Fruit fly (Drosophila melanogaster) Kc167 (cell line): Measurements from ENCODE around the gene CG32281.

ENCODE experiments used
- Myc ChIP-seq: fragments of >200 bp; optimal IDR thresholded peaks from 2 replicates; lab custom pipeline; 2017; ENCODE audit warnings: missing external identifiers
- Sin3A ChIP-seq: fragments of >200 bp; optimal IDR thresholded peaks from 2 replicates; lab custom pipeline; 2018; ENCODE audit warnings: missing external identifiers
- h ChIP-seq: fragments of >200 bp; optimal IDR thresholded peaks from 3 replicates; lab custom pipeline; 2018; ENCODE audit warnings: missing external identifiers
- insv ChIP-seq: fragments of >200 bp; optimal IDR thresholded peaks from 3 replicates; lab custom pipeline; 2018; ENCODE audit warnings: missing external identifiers
- psq ChIP-seq: fragments of >200 bp; optimal IDR thresholded peaks from 2 replicates; lab custom pipeline; 2017; ENCODE audit warnings: missing external identifiers
- ttk ChIP-seq: sonication (Bioruptor generic); optimal IDR thresholded peaks from 2 replicates; lab custom pipeline; 2017; ENCODE audit warnings: missing external identifiers

Gene CG32281

dm6 chr3L:3169107-3169506, at the start of gene CG32281, which contains the start of gene CG32278:
CG32281 (plus strand) TSS chr3L:3169375.
CG32278 (plus strand) TSS chr3L:3169286.
- TF ChIP-seq h (lab: Kevin White, UChicago) (no peak), Sin3A (lab: Kevin White, UChicago) (no peak), Myc (lab: Kevin White, UChicago) (no peak), psq (lab: Kevin White, UChicago) (no peak), insv (lab: Kevin White, UChicago) (no peak), ttk (no peak)

DNA sequence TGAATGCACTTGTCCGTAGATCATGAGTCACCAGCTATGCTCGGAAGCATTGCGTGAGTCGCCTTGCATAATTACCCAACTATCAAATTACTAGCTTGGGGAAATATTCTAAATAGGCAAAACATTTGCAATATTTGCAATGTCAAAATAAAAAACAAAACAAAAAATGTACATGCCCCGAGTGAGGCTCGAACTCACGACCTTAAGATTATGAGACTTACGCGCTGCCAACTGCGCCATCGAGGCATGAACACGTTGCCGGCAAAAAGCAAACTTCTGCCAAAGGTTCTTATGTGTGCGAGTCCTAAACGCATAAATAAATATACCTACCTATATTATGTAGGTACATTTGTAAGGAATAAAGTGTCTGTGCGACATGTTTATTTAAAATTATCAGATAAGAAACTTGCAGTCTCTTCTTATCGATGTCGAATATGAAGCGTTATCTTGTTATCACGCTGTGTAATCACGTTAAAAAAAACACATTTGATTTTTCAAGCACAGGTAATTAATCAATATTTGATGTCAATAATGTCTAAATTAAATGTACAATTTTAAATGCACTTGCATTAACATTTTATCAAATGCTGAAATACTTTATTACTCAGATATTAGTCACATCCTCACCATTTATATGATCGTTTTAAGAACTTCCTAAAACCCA, 47.3 kb upstream of the CG32281 start:
- TF ChIP-seq psq (lab: Kevin White, UChicago) (no peak), h (lab: Kevin White, UChicago) (no peak), Sin3A (lab: Kevin White, UChicago) (no peak), Myc (lab: Kevin White, UChicago) (no peak), insv (lab: Kevin White, UChicago) (no peak), ttk (no peak)

dm6 chr3L:3122688-3123316, 46.4 kb upstream of the CG32281 start:
- no peak for TF ChIP-seq ttk
- TF ChIP-seq h (lab: Kevin White, UChicago), result no peak

DNA sequence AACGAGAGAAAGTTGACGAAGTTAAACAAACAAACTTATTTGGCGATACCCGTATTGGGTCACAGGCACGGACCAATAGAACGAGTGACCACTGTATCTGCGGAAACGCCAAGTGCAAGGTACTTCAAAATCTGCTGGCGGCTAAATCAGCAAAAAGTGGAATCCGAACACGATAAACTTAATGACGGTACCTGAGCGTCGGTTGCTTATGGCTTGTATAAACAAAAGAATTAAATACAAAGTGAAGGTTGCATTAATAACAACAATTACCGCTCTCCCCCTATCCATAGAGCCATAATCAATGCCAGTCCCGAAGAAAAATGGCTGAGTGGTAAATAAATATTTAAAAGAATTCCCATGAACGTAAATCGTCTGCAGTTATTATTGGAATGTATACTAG, 44.7 kb upstream of the CG32281 start:
- no peak for TF ChIP-seq Sin3A (lab: Kevin White, UChicago)
- no peak for TF ChIP-seq h (lab: Kevin White, UChicago)
- TF ChIP-seq Myc (lab: Kevin White, UChicago), result no peak
- TF ChIP-seq insv (lab: Kevin White, UChicago), result no peak
- TF ChIP-seq ttk, result no peak
- TF ChIP-seq psq (lab: Kevin White, UChicago), result no peak

- no peak for TF ChIP-seq Sin3A (lab: Kevin White, UChicago)
- no peak for TF ChIP-seq ttk
- TF ChIP-seq insv (lab: Kevin White, UChicago), result no peak
- no peak for TF ChIP-seq Myc (lab: Kevin White, UChicago)
- TF ChIP-seq h (lab: Kevin White, UChicago), result no peak
- TF ChIP-seq psq (lab: Kevin White, UChicago), result no peak
These were observed 44.1 kb upstream of the CG32281 start for dm6 chr3L:3124939-3125648.

dm6 chr3L:3125649-3126130, 43.5 kb upstream of the CG32281 start:
- TF ChIP-seq h (lab: Kevin White, UChicago) (no peak), Myc (lab: Kevin White, UChicago) (no peak), psq (lab: Kevin White, UChicago) (no peak), ttk (no peak), insv (lab: Kevin White, UChicago) (no peak), Sin3A (lab: Kevin White, UChicago) (no peak)

dm6 chr3L:3126478-3126877, 42.7 kb upstream of the CG32281 start:
- TF ChIP-seq ttk (no peak), insv (lab: Kevin White, UChicago) (no peak), Sin3A (lab: Kevin White, UChicago) (no peak), h (lab: Kevin White, UChicago) (no peak), Myc (lab: Kevin White, UChicago) (no peak), psq (lab: Kevin White, UChicago) (no peak)

dm6 chr3L:3127544-3127943, 41.6 kb upstream of the CG32281 start, which contains the start of gene promL:
promL (minus strand) TSS chr3L:3127724.
- no peak for TF ChIP-seq h (lab: Kevin White, UChicago)
- TF ChIP-seq ttk, result no peak
- TF ChIP-seq Sin3A (lab: Kevin White, UChicago), result no peak
- TF ChIP-seq Myc (lab: Kevin White, UChicago), result no peak

dm6 chr3L:3134064-3134545, 35.1 kb upstream of the CG32281 start:
- no peak for TF ChIP-seq psq (lab: Kevin White, UChicago)
- TF ChIP-seq h (lab: Kevin White, UChicago), result no peak
- TF ChIP-seq Myc (lab: Kevin White, UChicago), result no peak
- TF ChIP-seq insv (lab: Kevin White, UChicago), result no peak
- TF ChIP-seq Sin3A (lab: Kevin White, UChicago), result no peak
- TF ChIP-seq ttk, result no peak

dm6 chr3L:3141411-3141810, 27.8 kb upstream of the CG32281 start:
- no peak for TF ChIP-seq insv (lab: Kevin White, UChicago)

dm6 chr3L:3142516-3143382, 26.4 kb upstream of the CG32281 start:
- TF ChIP-seq Myc (lab: Kevin White, UChicago) (no peak), psq (lab: Kevin White, UChicago) (no peak), h (lab: Kevin White, UChicago) (no peak), Sin3A (lab: Kevin White, UChicago) (no peak), ttk (no peak), insv (lab: Kevin White, UChicago) (no peak)
